Worm (Caenorhabditis elegans) whole organism, late embryonic: ENCODE data around the gene lips-9.

Source experiments
- K09A11.1 ChIP-seq: sonication (generic microtip); optimal IDR thresholded peaks from 2 replicates; lab custom pipeline; 2017; ENCODE audit warnings: antibody characterized with exemption, mild to moderate bottlenecking, missing genetic modification characterization, missing compliant biosample characterization; ENCODE audit not compliant: insufficient read depth
- fax-1 ChIP-seq: sonication (generic microtip); optimal IDR thresholded peaks from 2 replicates; lab custom pipeline; 2016; ENCODE audit warnings: missing genotype, missing genetic modification characterization, missing compliant biosample characterization
- tbx-2 ChIP-seq: sonication (generic microtip); optimal IDR thresholded peaks from 2 replicates; lab custom pipeline; 2016; ENCODE audit warnings: missing genetic modification characterization, missing compliant biosample characterization
- ztf-16 ChIP-seq: sonication (generic microtip); optimal IDR thresholded peaks from 2 replicates; lab custom pipeline; 2017; ENCODE audit warnings: missing genetic modification characterization, missing compliant biosample characterization

DNA sequence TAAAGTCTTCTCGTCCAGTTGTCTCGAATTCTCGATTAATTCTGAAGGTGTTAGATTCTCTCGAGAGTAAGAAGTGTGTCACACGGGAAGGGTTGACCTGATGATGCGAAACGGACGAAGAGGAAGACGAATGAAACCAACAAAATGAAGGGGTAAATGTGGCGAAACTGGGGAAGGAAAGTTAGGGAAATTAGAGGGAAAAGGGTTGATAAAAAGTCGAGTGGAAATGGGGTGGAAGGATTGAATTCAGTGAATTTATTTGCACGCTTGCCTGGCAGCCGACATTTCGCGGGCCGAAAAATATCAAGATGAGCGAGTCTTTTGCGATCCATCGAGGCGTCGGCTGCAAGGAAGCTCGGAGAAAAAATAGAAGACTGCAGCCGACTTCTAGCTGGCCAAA lies 13.0 kb upstream of the lips-9 start, which contains the start of gene F58G1.7:
- no peak for TF ChIP-seq fax-1 (tag; lab: Kevin White, UChicago)
- no peak for TF ChIP-seq tbx-2 (tag; lab: Kevin White, UChicago)
- TF ChIP-seq ztf-16 (tag; lab: Kevin White, UChicago), result no peak
- no peak for TF ChIP-seq K09A11.1 (tag; lab: Kevin White, UChicago)
